Fruit fly (Drosophila melanogaster): Measurements from ENCODE around the gene dpr15.

Gene dpr15

dm6 chr3R:12094588-12094987 is 63.8 kb downstream of the dpr15 start, which contains the start of gene dpr17:
Gene dpr17 (plus strand): TSS chr3R:12094876.
- TF ChIP-seq pan (optimal IDR thresholded peaks at IDR 0.05) (no peak), CG8478 (optimal IDR thresholded peaks at IDR 0.05) (no peak)

- TF ChIP-seq usp (GFP tag; optimal IDR thresholded peaks at IDR 0.05) (no peak), CG8478 (optimal IDR thresholded peaks at IDR 0.05) (no peak), Dll (optimal IDR thresholded peaks at IDR 0.05) (no peak), EcR (GFP tag; optimal IDR thresholded peaks at IDR 0.05) (no peak), psq (optimal IDR thresholded peaks at IDR 0.05) (no peak), pan (optimal IDR thresholded peaks at IDR 0.05) (no peak)
Measured at dm6 chr3R:12090549-12090948, 67.8 kb downstream of the dpr15 start, which contains the start of gene ATP8B. Gene ATP8B (minus strand): TSS chr3R:12090612.

Data from whole organism.